Fruit fly (Drosophila melanogaster): ENCODE measurements around the gene CG9988.
A peak's percentile ranks its signal among the peaks of the same experiment; 100 is the strongest.

Gene CG9988

DNA sequence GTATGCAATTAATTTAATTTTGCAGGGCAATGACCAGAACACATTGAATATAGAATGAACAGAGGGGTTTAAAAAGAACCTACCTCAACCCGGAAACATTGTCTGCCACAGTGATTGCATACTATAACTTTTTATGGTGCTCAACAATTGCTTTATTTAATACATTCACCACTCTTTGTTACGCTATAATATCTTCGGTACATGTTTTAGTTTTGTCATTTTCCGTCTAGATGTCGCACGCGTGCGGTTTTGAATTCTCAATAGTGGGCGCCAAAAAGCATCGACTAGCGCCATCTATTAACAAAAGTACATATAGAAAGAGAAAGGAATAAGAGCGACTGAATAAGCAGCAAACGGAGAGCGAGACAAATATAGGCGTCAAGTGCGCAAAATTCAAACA lies 35.9 kb downstream of the CG9988 start (continued):
- TF ChIP-seq Asciz (GFP tag; optimal IDR thresholded peaks at IDR 0.05) (peak; percentile 72), gem (tag; optimal IDR thresholded peaks at IDR 0.05) (peak; percentile 80), pum (GFP tag; optimal IDR thresholded peaks at IDR 0.05) (peak; percentile 89), btn (GFP tag; optimal IDR thresholded peaks at IDR 0.05) (peak; percentile 81), E2f2 (GFP tag; IDR thresholded peaks at IDR 0.05) (peak; percentile 99), Ets97D (GFP tag; optimal IDR thresholded peaks at IDR 0.05) (peak; percentile 81), CG8089 (GFP tag; optimal IDR thresholded peaks at IDR 0.05) (peak; percentile 94), pnt (GFP tag; optimal IDR thresholded peaks at IDR 0.05) (peak; percentile 84), stwl (tag; optimal IDR thresholded peaks at IDR 0.05) (peak; percentile 83), unc-4 (GFP tag; IDR thresholded peaks at IDR 0.05; ENCODE audit: partially characterized antibody) (no peak), Blimp-1 (GFP tag; optimal IDR thresholded peaks at IDR 0.05) (peak; percentile 89), Med (GFP tag) (peak; percentile 99), Doc2 (GFP tag; IDR thresholded peaks at IDR 0.05) (peak; percentile 62; the same call in 1 of the 2 replicates), Dip3 (GFP tag; optimal IDR thresholded peaks at IDR 0.05) (peak; percentile 58), Atf6 (GFP tag; IDR thresholded peaks at IDR 0.05) (0 out of 2 replicates have a peak, but pooled peaks have one; percentile 24), CG7271 (tag; optimal IDR thresholded peaks at IDR 0.05) (peak; percentile 74), Dref (GFP tag; IDR thresholded peaks at IDR 0.05) (peak; percentile 39), CG9932 (GFP tag; IDR thresholded peaks at IDR 0.05) (peak; percentile 87), tup (GFP tag; optimal IDR thresholded peaks at IDR 0.05) (no peak), twi (tag; optimal IDR thresholded peaks at IDR 0.05) (no peak), CG9727 (GFP tag; optimal IDR thresholded peaks at IDR 0.05) (peak; percentile 60), tgo (GFP tag; IDR thresholded peaks at IDR 0.05) (peak; percentile 83), psq (GFP tag; optimal IDR thresholded peaks at IDR 0.05) (peak; percentile 30), maf-S (GFP tag; optimal IDR thresholded peaks at IDR 0.05) (peak; percentile 82), trem (tag; optimal IDR thresholded peaks at IDR 0.05) (peak; percentile 76), Max (GFP tag; optimal IDR thresholded peaks at IDR 0.05) (peak; percentile 47), CG14667 (GFP tag; IDR thresholded peaks at IDR 0.05) (peak; percentile 84), Hey (tag; optimal IDR thresholded peaks at IDR 0.05) (peak; percentile 26), h (optimal IDR thresholded peaks at IDR 0.05) (no peak), CkIIα-i1 (GFP tag; IDR thresholded peaks at IDR 0.05) (no peak), so (GFP tag; IDR thresholded peaks at IDR 0.05) (no peak), ham (GFP tag; IDR thresholded peaks at IDR 0.05) (no peak), CG9876 (GFP tag; optimal IDR thresholded peaks at IDR 0.05) (peak; percentile 91), jumu (GFP tag; optimal IDR thresholded peaks at IDR 0.05) (peak; percentile 84), CG18764 (GFP tag; optimal IDR thresholded peaks at IDR 0.05) (peak; percentile 85), Optix (GFP tag; IDR thresholded peaks at IDR 0.05) (peak; percentile 86), otp (GFP tag; IDR thresholded peaks at IDR 0.05) (peak; percentile 91), CG8281 (tag; optimal IDR thresholded peaks at IDR 0.05) (peak; percentile 48), pan (optimal IDR thresholded peaks at IDR 0.05) (no peak), pan (GFP tag; optimal IDR thresholded peaks at IDR 0.05 in 1 of 2, IDR thresholded peaks at IDR 0.05 in 1 of 2) (peak in 1 of 2 experiments; percentile 88), CG7357 (GFP tag; IDR thresholded peaks at IDR 0.05) (peak; percentile 67; the same call in 1 of the 3 replicates), ewg (GFP tag; optimal IDR thresholded peaks at IDR 0.05) (peak; percentile 96), her (GFP tag; optimal IDR thresholded peaks at IDR 0.05) (peak; percentile 87), D (optimal IDR thresholded peaks at IDR 0.05) (no peak), D (GFP tag; optimal IDR thresholded peaks at IDR 0.05) (peak; percentile 75), wdn (GFP tag; IDR thresholded peaks at IDR 0.05) (peak; percentile 41; the same call in 1 of the 2 replicates), CG31365 (tag; optimal IDR thresholded peaks at IDR 0.05) (peak; percentile 85), Neu2 (GFP tag; optimal IDR thresholded peaks at IDR 0.05; ENCODE audit: borderline replicate concordance) (peak; percentile 24), CG10274 (GFP tag; optimal IDR thresholded peaks at IDR 0.05) (peak; percentile 55), chinmo (GFP tag; IDR thresholded peaks at IDR 0.05; ENCODE audit: partially characterized antibody) (peak; percentile 58; the same call in 1 of the 4 replicates), CG17359 (tag; optimal IDR thresholded peaks at IDR 0.05) (peak; percentile 90), Myb (GFP tag; optimal IDR thresholded peaks at IDR 0.05) (peak; percentile 54)

Measured in whole organism, embryonic.